Fruit fly (Drosophila melanogaster): ENCODE measurements around the gene tgy.

tgy gene

DNA sequence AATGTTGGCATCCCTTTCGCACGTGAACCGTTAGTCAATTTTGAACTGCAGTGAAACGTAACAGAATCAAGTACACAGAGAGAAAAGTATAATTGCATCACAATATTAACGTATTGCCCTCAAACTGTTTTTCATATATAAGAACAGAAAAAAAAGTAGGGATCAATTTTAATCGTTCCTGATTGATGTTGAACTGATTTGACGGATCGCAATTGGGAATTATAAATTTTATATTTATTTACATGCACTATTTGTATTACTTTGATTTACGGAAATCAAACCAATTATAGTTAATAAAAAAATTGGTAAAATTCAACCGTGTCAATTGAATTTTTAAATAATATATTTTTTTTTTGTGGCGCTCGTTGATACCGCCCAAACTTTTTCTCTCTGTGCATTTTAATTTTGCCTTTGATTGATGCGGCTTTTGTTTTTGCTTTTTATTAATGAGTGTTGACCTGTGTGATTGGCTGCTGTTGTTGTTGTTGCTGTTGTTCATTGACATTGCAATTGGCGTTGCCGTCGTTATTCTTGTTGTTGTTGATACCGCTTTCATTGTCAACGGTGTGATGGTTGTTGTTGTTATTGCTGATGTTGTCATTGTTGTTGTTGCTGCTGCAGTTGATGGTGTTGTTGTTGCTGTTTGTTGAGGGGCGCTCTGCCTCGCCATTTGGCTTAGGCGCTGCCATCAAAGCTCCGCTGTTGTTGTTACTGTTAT, 25.6 kb upstream of the tgy start (continued):
- 0 out of 3 replicates have a peak, but pooled peaks have one; percentile 48 for TF ChIP-seq ase (GFP tag; IDR thresholded peaks at IDR 0.05)
- TF ChIP-seq CG32772 (GFP tag; IDR thresholded peaks at IDR 0.05) = peak; percentile 18; the same call in 1 of the 2 replicates
- TF ChIP-seq CG11504 (tag; optimal IDR thresholded peaks at IDR 0.05) = peak; percentile 83
- TF ChIP-seq Oli (tag; optimal IDR thresholded peaks at IDR 0.05) = peak; percentile 77
- no peak for TF ChIP-seq tx (GFP tag; optimal IDR thresholded peaks at IDR 0.05)
- no peak for TF ChIP-seq Mad (GFP tag; optimal IDR thresholded peaks at IDR 0.05)
- TF ChIP-seq Atf6 (GFP tag; IDR thresholded peaks at IDR 0.05) = peak; percentile 35; the same call in 1 of the 2 replicates
- no peak for TF ChIP-seq Stat92E (GFP tag; optimal IDR thresholded peaks at IDR 0.05)
- no peak for TF ChIP-seq CG7271 (tag; optimal IDR thresholded peaks at IDR 0.05)
- TF ChIP-seq Optix (GFP tag; IDR thresholded peaks at IDR 0.05) = no peak
- TF ChIP-seq CG4424 (GFP tag; optimal IDR thresholded peaks at IDR 0.05) = peak; percentile 76
- TF ChIP-seq E2f2 (GFP tag; IDR thresholded peaks at IDR 0.05) = no peak
- no peak for TF ChIP-seq CG10431 (GFP tag; optimal IDR thresholded peaks at IDR 0.05)
- TF ChIP-seq tio (GFP tag; optimal IDR thresholded peaks at IDR 0.05) = peak; percentile 70
- TF ChIP-seq sisA (GFP tag; IDR thresholded peaks at IDR 0.05) = peak; percentile 46
- TF ChIP-seq CG10366 (GFP tag; IDR thresholded peaks at IDR 0.05) = peak; percentile 46
- peak; percentile 62 for TF ChIP-seq CG3281 (GFP tag; optimal IDR thresholded peaks at IDR 0.05)
- TF ChIP-seq otp (GFP tag; IDR thresholded peaks at IDR 0.05) = peak; percentile 47; the same call in 1 of the 3 replicates
- TF ChIP-seq Xrp1 (GFP tag; IDR thresholded peaks at IDR 0.05) = peak; percentile 67
- peak; percentile 73 for TF ChIP-seq dmrt11E (tag; optimal IDR thresholded peaks at IDR 0.05)
- TF ChIP-seq Hr51 (GFP tag; optimal IDR thresholded peaks at IDR 0.05) = peak in 1 of 2 experiments; percentile 79
- no peak for TF ChIP-seq prd (optimal IDR thresholded peaks at IDR 0.05)
- peak; percentile 72; the same call in 2 of the 3 replicates for TF ChIP-seq prd (GFP tag; IDR thresholded peaks at IDR 0.05)
- peak; percentile 66 for TF ChIP-seq Blimp-1 (GFP tag; optimal IDR thresholded peaks at IDR 0.05)
- TF ChIP-seq twi (tag; optimal IDR thresholded peaks at IDR 0.05) = peak; percentile 5
- 0 out of 2 replicates have a peak, but pooled peaks have one; percentile 13 for TF ChIP-seq sob (GFP tag; IDR thresholded peaks at IDR 0.05)
- TF ChIP-seq gro (GFP tag; optimal IDR thresholded peaks at IDR 0.05) = no peak
- no peak for TF ChIP-seq h (optimal IDR thresholded peaks at IDR 0.05)
- TF ChIP-seq CG30431 (GFP tag; optimal IDR thresholded peaks at IDR 0.05) = peak; percentile 43
- peak; percentile 85 for TF ChIP-seq gem (tag; optimal IDR thresholded peaks at IDR 0.05)
- no peak for TF ChIP-seq Dbx (GFP tag; IDR thresholded peaks at IDR 0.05)
- no peak for TF ChIP-seq dm (GFP tag; optimal IDR thresholded peaks at IDR 0.05)
- no peak for TF ChIP-seq abd-A (tag; optimal IDR thresholded peaks at IDR 0.05)
- TF ChIP-seq MTF-1 (GFP tag; optimal IDR thresholded peaks at IDR 0.05; ENCODE audit: borderline replicate concordance) = no peak
- no peak for TF ChIP-seq tll (GFP tag; optimal IDR thresholded peaks at IDR 0.05)
- TF ChIP-seq Sox100B (GFP tag; optimal IDR thresholded peaks at IDR 0.05) = peak; percentile 76
- TF ChIP-seq Dek (tag; optimal IDR thresholded peaks at IDR 0.05) = peak; percentile 16
- peak; percentile 61 for TF ChIP-seq grau (tag; optimal IDR thresholded peaks at IDR 0.05)
- TF ChIP-seq Elba2 (GFP tag; optimal IDR thresholded peaks at IDR 0.05) = no peak
- no peak for TF ChIP-seq CG16813 (GFP tag; IDR thresholded peaks at IDR 0.05; ENCODE audit: partially characterized antibody)
- no peak for TF ChIP-seq Adf1 (GFP tag; IDR thresholded peaks at IDR 0.05)
- TF ChIP-seq CG14667 (GFP tag; IDR thresholded peaks at IDR 0.05) = 0 out of 2 replicates have a peak, but pooled peaks have one; percentile 32
- TF ChIP-seq shn (GFP tag; optimal IDR thresholded peaks at IDR 0.05) = no peak
- peak; percentile 40 for TF ChIP-seq HHEX (GFP tag; optimal IDR thresholded peaks at IDR 0.05)
- TF ChIP-seq dmrt99B (tag; optimal IDR thresholded peaks at IDR 0.05) = peak; percentile 78
- TF ChIP-seq CG30020 (tag; optimal IDR thresholded peaks at IDR 0.05) = no peak
- no peak for TF ChIP-seq hb (GFP tag; IDR thresholded peaks at IDR 0.05; ENCODE audit: partially characterized antibody)
- TF ChIP-seq luna (GFP tag; optimal IDR thresholded peaks at IDR 0.05) = no peak
- no peak for TF ChIP-seq exex (tag; optimal IDR thresholded peaks at IDR 0.05)
